Fruit fly (Drosophila melanogaster): Measurements from ENCODE around the gene CG8065.

dm6 chr3L:10199644-10200043, 15.8 kb upstream of the CG8065 start:
- TF ChIP-seq CG8478 (optimal IDR thresholded peaks at IDR 0.05) (no peak), CTCF (optimal IDR thresholded peaks at IDR 0.05) (peak; percentile 67 to 68)
